Worm (Caenorhabditis elegans) whole organism, L3 larva: ENCODE data around the gene nhr-47.
A peak's percentile ranks its signal among the peaks of the same experiment; 100 is the strongest.

Source experiments
- R02D3.7 ChIP-seq: fragments of 150-350 bp; optimal IDR thresholded peaks from 2 replicates; lab custom pipeline; 2014; ENCODE audit warnings: missing biosample characterization, missing genetic modification characterization
- ZK546.5 ChIP-seq: sonication (generic microtip); optimal IDR thresholded peaks from 2 replicates; lab custom pipeline; 2017; ENCODE audit warnings: missing biosample characterization, missing genetic modification characterization
- aly-2 ChIP-seq: fragments of 150-350 bp; optimal IDR thresholded peaks from 2 replicates; lab custom pipeline; 2014; ENCODE audit warnings: missing biosample characterization, missing genetic modification characterization
- ama-1 ChIP-seq: fragments of 150-350 bp; optimal IDR thresholded peaks from 2 replicates; lab custom pipeline; 2018
- ceh-28 ChIP-seq: fragments of 150-350 bp; optimal IDR thresholded peaks from 2 replicates; lab custom pipeline; 2014; ENCODE audit warnings: missing biosample characterization, missing genetic modification reagents, missing genetic modification characterization
- ceh-82 ChIP-seq: fragments of 150-350 bp; optimal IDR thresholded peaks from 2 replicates; lab custom pipeline; 2014; ENCODE audit warnings: missing biosample characterization, missing genetic modification characterization
- ceh-9 ChIP-seq: sonication (generic microtip); optimal IDR thresholded peaks from 2 replicates; lab custom pipeline; 2018; ENCODE audit warnings: missing biosample characterization, missing genetic modification characterization
- daf-12 ChIP-seq: fragments of 150-350 bp; optimal IDR thresholded peaks from 2 replicates; lab custom pipeline; 2014; ENCODE audit warnings: missing biosample characterization, missing genetic modification reagents, missing genetic modification characterization
- egl-27 ChIP-seq: sonication (generic microtip); optimal IDR thresholded peaks from 4 replicates; lab custom pipeline; 2017; ENCODE audit warnings: missing biosample characterization, missing genetic modification reagents, missing genetic modification characterization
- egl-5 ChIP-seq: fragments of 150-350 bp; optimal IDR thresholded peaks from 2 replicates; lab custom pipeline; 2017; ENCODE audit warnings: missing biosample characterization, missing genetic modification reagents, missing genetic modification characterization, inconsistent platforms
- elt-1 ChIP-seq: fragments of 150-350 bp; optimal IDR thresholded peaks from 2 replicates; lab custom pipeline; 2014; ENCODE audit warnings: missing biosample characterization, missing genetic modification characterization
- elt-2 ChIP-seq: sonication (generic microtip); optimal IDR thresholded peaks from 2 replicates; lab custom pipeline; 2016; ENCODE audit warnings: missing genetic modification reagents, mild to moderate bottlenecking, missing genetic modification characterization, missing compliant biosample characterization
- elt-3 ChIP-seq, 3 experiments: fragments of 150-350 bp in 1 of 3; sonication (generic microtip) in 2 of 3; optimal IDR thresholded peaks; 2 replicates in 2 of 3; 4 replicates in 1 of 3; lab custom pipeline; 2014 to 2017; ENCODE audit warnings: missing biosample characterization in 3 of 3, missing genetic modification characterization in 3 of 3
- eor-1 ChIP-seq, 2 experiments: fragments of 150-350 bp; optimal IDR thresholded peaks; 2 replicates each; lab custom pipeline; 2014 to 2018; ENCODE audit warnings: missing biosample characterization in 2 of 2, missing genetic modification characterization in 2 of 2
- fkh-10 ChIP-seq: sonication (generic microtip); optimal IDR thresholded peaks from 2 replicates; lab custom pipeline; 2017; ENCODE audit warnings: missing biosample characterization, missing genetic modification reagents, missing genetic modification characterization
- hmg-11 ChIP-seq: sonication (generic microtip); optimal IDR thresholded peaks from 2 replicates; lab custom pipeline; 2016; ENCODE audit warnings: missing genetic modification characterization, missing compliant biosample characterization
- jun-1 ChIP-seq: fragments of 150-350 bp; optimal IDR thresholded peaks from 2 replicates; lab custom pipeline; 2014; ENCODE audit warnings: missing biosample characterization, missing genetic modification reagents, missing genetic modification characterization
- lin-15B ChIP-seq: fragments of 150-350 bp; optimal IDR thresholded peaks from 2 replicates; lab custom pipeline; 2014; ENCODE audit warnings: missing biosample characterization, missing genetic modification characterization
- lin-39 ChIP-seq: fragments of 150-350 bp; optimal IDR thresholded peaks from 2 replicates; lab custom pipeline; 2018; ENCODE audit warnings: missing biosample characterization, missing genetic modification reagents, missing genetic modification characterization
- lsy-12 ChIP-seq: sonication (generic microtip); optimal IDR thresholded peaks from 2 replicates; lab custom pipeline; 2016; ENCODE audit warnings: mild to moderate bottlenecking, missing genetic modification characterization, missing compliant biosample characterization
- mdl-1 ChIP-seq: fragments of 150-350 bp; optimal IDR thresholded peaks from 2 replicates; lab custom pipeline; 2014; ENCODE audit warnings: missing biosample characterization, missing genetic modification characterization
- mml-1 ChIP-seq: fragments of 150-350 bp; sonication (generic microtip); optimal IDR thresholded peaks from 3 replicates; lab custom pipeline; 2014; ENCODE audit warnings: missing biosample characterization, missing genetic modification characterization
- nfya-1 ChIP-seq: sonication (generic microtip); optimal IDR thresholded peaks from 2 replicates; lab custom pipeline; 2017; ENCODE audit warnings: missing genetic modification characterization, mild to moderate bottlenecking, missing compliant biosample characterization, antibody characterized with exemption, moderate library complexity; ENCODE audit not compliant: insufficient read depth
- nhr-11 ChIP-seq: fragments of 150-350 bp; optimal IDR thresholded peaks from 2 replicates; lab custom pipeline; 2014; ENCODE audit warnings: missing biosample characterization, missing genetic modification characterization
- nhr-23 ChIP-seq: fragments of 150-350 bp; optimal IDR thresholded peaks from 2 replicates; lab custom pipeline; 2014; ENCODE audit warnings: missing biosample characterization, missing genetic modification reagents, missing genetic modification characterization
- nhr-237 ChIP-seq: fragments of 150-350 bp; optimal IDR thresholded peaks from 2 replicates; lab custom pipeline; 2014; ENCODE audit warnings: missing biosample characterization, missing genetic modification characterization
- nhr-25 ChIP-seq: sonication (generic microtip); optimal IDR thresholded peaks from 2 replicates; lab custom pipeline; 2017; ENCODE audit warnings: missing biosample characterization, missing genetic modification characterization
- nhr-28 ChIP-seq: fragments of 150-350 bp; optimal IDR thresholded peaks from 2 replicates; lab custom pipeline; 2014; ENCODE audit warnings: missing biosample characterization, missing genetic modification characterization
- nhr-43 ChIP-seq: sonication (generic microtip); optimal IDR thresholded peaks from 2 replicates; lab custom pipeline; 2016; ENCODE audit warnings: mild to moderate bottlenecking, missing genetic modification characterization, missing compliant biosample characterization; ENCODE audit not compliant: poor library complexity, severe bottlenecking
- nhr-67 ChIP-seq: fragments of 150-350 bp; optimal IDR thresholded peaks from 2 replicates; lab custom pipeline; 2014; ENCODE audit warnings: missing biosample characterization, missing genetic modification characterization
- nhr-77 ChIP-seq: fragments of 150-350 bp; optimal IDR thresholded peaks from 2 replicates; lab custom pipeline; 2014; ENCODE audit warnings: missing biosample characterization, missing genetic modification characterization
- pha-4 ChIP-seq: fragments of 150-350 bp; optimal IDR thresholded peaks from 2 replicates; lab custom pipeline; 2014; ENCODE audit warnings: missing biosample characterization, missing genetic modification reagents, missing genetic modification characterization
- pqm-1 ChIP-seq: fragments of 150-350 bp; optimal IDR thresholded peaks from 2 replicates; lab custom pipeline; 2017; ENCODE audit warnings: missing biosample characterization, missing genetic modification characterization, inconsistent platforms
- sea-2 ChIP-seq: fragments of 150-350 bp; sonication (generic microtip); optimal IDR thresholded peaks from 4 replicates; lab custom pipeline; 2014; ENCODE audit warnings: missing biosample characterization, missing genetic modification reagents, missing genetic modification characterization
- skn-1 ChIP-seq: fragments of 150-350 bp; optimal IDR thresholded peaks from 2 replicates; lab custom pipeline; 2014; ENCODE audit warnings: missing biosample characterization, missing genetic modification characterization
- snpc-4 ChIP-seq: fragments of 150-350 bp; optimal IDR thresholded peaks from 2 replicates; lab custom pipeline; 2014; ENCODE audit warnings: missing biosample characterization, missing genetic modification characterization
- tbx-2 ChIP-seq: sonication (generic microtip); optimal IDR thresholded peaks from 2 replicates; lab custom pipeline; 2016; ENCODE audit warnings: mild to moderate bottlenecking, missing genetic modification characterization, missing compliant biosample characterization
- unc-39 ChIP-seq: sonication (generic microtip); optimal IDR thresholded peaks from 4 replicates; lab custom pipeline; 2017; ENCODE audit warnings: missing biosample characterization, missing genetic modification characterization
- zag-1 ChIP-seq: fragments of 150-350 bp; optimal IDR thresholded peaks from 2 replicates; lab custom pipeline; 2014; ENCODE audit warnings: missing biosample characterization, missing genetic modification characterization
- ztf-11 ChIP-seq: fragments of 150-350 bp; optimal IDR thresholded peaks from 2 replicates; lab custom pipeline; 2014; ENCODE audit warnings: missing biosample characterization, missing genetic modification characterization
- ztf-4 ChIP-seq: fragments of 150-350 bp; optimal IDR thresholded peaks from 2 replicates; lab custom pipeline; 2014; ENCODE audit warnings: missing biosample characterization, missing genetic modification characterization

Gene nhr-47

ce11 chrV:5504807-5505442 lies at the start of gene nhr-47, which contains the start of gene dnj-19:
nhr-47 (plus strand) TSS chrV:5505253.
dnj-19 (minus strand) TSS chrV:5504857.
- TF ChIP-seq nhr-25: peak; percentile 92
- peak; percentile 86 for TF ChIP-seq snpc-4 (tag; lab: Kevin White, UChicago)
- peak; percentile 91 for TF ChIP-seq nhr-23
- peak; percentile 68 for TF ChIP-seq ama-1 (lab: Kevin White, UChicago)
- peak; percentile 93 for TF ChIP-seq lsy-12 (tag; lab: Kevin White, UChicago)
- TF ChIP-seq mml-1: no peak
- TF ChIP-seq unc-39 (tag; lab: Kevin White, UChicago): no peak
- TF ChIP-seq ceh-82 (tag; lab: Kevin White, UChicago): peak; percentile 66
- peak; percentile 70 for TF ChIP-seq R02D3.7 (tag; lab: Kevin White, UChicago)
- TF ChIP-seq egl-5 (tag; lab: Kevin White, UChicago): peak; percentile 42
- no peak for TF ChIP-seq aly-2 (tag; lab: Kevin White, UChicago)
- peak; percentile 26 for TF ChIP-seq pqm-1 (tag; lab: Kevin White, UChicago)
- no peak for TF ChIP-seq daf-12 (tag; lab: Kevin White, UChicago)
- no peak for TF ChIP-seq nhr-67 (tag; lab: Kevin White, UChicago)
- peak; percentile 82 for TF ChIP-seq hmg-11
- TF ChIP-seq elt-1: peak; percentile 21
- TF ChIP-seq elt-3 (tag; optimal IDR thresholded peaks at IDR 0.05; lab: Kevin White, UChicago): no peak
- no peak for TF ChIP-seq nhr-11 (tag; lab: Kevin White, UChicago)
- peak; percentile 59 for TF ChIP-seq ztf-4
- no peak for TF ChIP-seq ztf-11 (tag; lab: Kevin White, UChicago)
- peak; percentile 56 for TF ChIP-seq fkh-10
- no peak for TF ChIP-seq nhr-237 (tag; lab: Kevin White, UChicago)
- peak; percentile 85 for TF ChIP-seq pha-4 (tag; lab: Kevin White, UChicago)
- peak; percentile 87 for TF ChIP-seq ceh-28 (tag; lab: Kevin White, UChicago)
- TF ChIP-seq nhr-77 (tag; lab: Kevin White, UChicago): peak; percentile 21
- peak; percentile 92 for TF ChIP-seq lin-39
- peak; percentile 90 for TF ChIP-seq tbx-2 (tag; lab: Kevin White, UChicago)
- TF ChIP-seq lin-15B: peak; percentile 84
- peak; percentile 91 for TF ChIP-seq jun-1 (tag; lab: Kevin White, UChicago)
- TF ChIP-seq nfya-1: peak; percentile 89
- TF ChIP-seq ceh-9 (tag; lab: Kevin White, UChicago): no peak
- TF ChIP-seq mdl-1: peak; percentile 24
- no peak for TF ChIP-seq zag-1 (tag; lab: Kevin White, UChicago)
- TF ChIP-seq skn-1 (tag; lab: Kevin White, UChicago): peak; percentile 85
- peak; percentile 80 for TF ChIP-seq elt-2
- TF ChIP-seq nhr-43 (tag; lab: Kevin White, UChicago): peak; percentile 87
- TF ChIP-seq egl-27: peak; percentile 48
- no peak for TF ChIP-seq ZK546.5 (tag; lab: Kevin White, UChicago)
- TF ChIP-seq, all 47 proteins: peak for 26

- no peak for TF ChIP-seq nhr-28 (tag; lab: Kevin White, UChicago)
- TF ChIP-seq elt-3 (tag; optimal IDR thresholded peaks at IDR 0.05; lab: Kevin White, UChicago): no peak
- TF ChIP-seq nhr-237 (tag; lab: Kevin White, UChicago): no peak
- no peak for TF ChIP-seq ama-1 (lab: Kevin White, UChicago)
- no peak for TF ChIP-seq egl-5 (tag; lab: Kevin White, UChicago)
- no peak for TF ChIP-seq ztf-11 (tag; lab: Kevin White, UChicago)
- no peak for TF ChIP-seq eor-1 (tag; optimal IDR thresholded peaks at IDR 0.05; lab: Kevin White, UChicago)
- no peak for TF ChIP-seq lin-15B
- TF ChIP-seq elt-1: no peak
- TF ChIP-seq sea-2 (GFP tag; lab: Kevin White, UChicago): no peak
These were observed 45.2 kb upstream of the nhr-47 start, which contains the start of gene ZC317.2 for ce11 chrV:5459806-5460205. ZC317.2 (plus strand) TSS chrV:5460106.
